Worm (Caenorhabditis elegans) whole organism, young adult: Measurements from ENCODE around the gene sshk-1.

Source experiments
- B0035.1 ChIP-seq: sonication (generic microtip); optimal IDR thresholded peaks from 2 replicates; lab custom pipeline; 2016; ENCODE audit warnings: missing genetic modification characterization, mild to moderate bottlenecking, missing compliant biosample characterization, missing genotype, missing genetic modification reagents
- D2030.7 ChIP-seq: fragments of 200-800 bp; sonication (Bioruptor generic); IDR thresholded peaks from 2 replicates; pipeline ENCODE4 v1.3.6; 2022; ENCODE audit warnings: missing genetic modification reagents, missing genetic modification characterization, missing compliant biosample characterization
- F10E7.11 ChIP-seq: sonication (generic microtip); optimal IDR thresholded peaks from 2 replicates; lab custom pipeline; 2017; ENCODE audit warnings: mild to moderate bottlenecking, missing genetic modification characterization, moderate library complexity, missing compliant biosample characterization
- F22D6.2 ChIP-seq: sonication (generic microtip); optimal IDR thresholded peaks from 2 replicates; lab custom pipeline; 2016; ENCODE audit warnings: mild to moderate bottlenecking, missing genetic modification characterization, missing compliant biosample characterization
- F37B4.10 ChIP-seq: fragments of 200-800 bp; sonication (Bioruptor generic); IDR thresholded peaks from 2 replicates; pipeline ENCODE4 v1.3.6; 2022; ENCODE audit warnings: missing genetic modification characterization, missing compliant biosample characterization
- F52B5.7 ChIP-seq: sonication (generic microtip); optimal IDR thresholded peaks from 2 replicates; lab custom pipeline; 2016; ENCODE audit warnings: mild to moderate bottlenecking, missing genetic modification characterization, missing compliant biosample characterization
- F55B11.4 ChIP-seq: sonication (generic microtip); optimal IDR thresholded peaks from 2 replicates; lab custom pipeline; 2016; ENCODE audit warnings: missing compliant biosample characterization, missing genetic modification characterization, borderline replicate concordance; ENCODE audit not compliant: insufficient read depth
- F57C9.4 ChIP-seq: sonication (generic microtip); optimal IDR thresholded peaks from 2 replicates; lab custom pipeline; 2017; ENCODE audit warnings: mild to moderate bottlenecking, missing genetic modification characterization, missing compliant biosample characterization
- K11D2.4 ChIP-seq: fragments of 200-800 bp; sonication (Bioruptor generic); IDR thresholded peaks from 2 replicates; pipeline ENCODE4 v1.3.6; 2022; ENCODE audit warnings: missing genetic modification reagents, missing genetic modification characterization, missing compliant biosample characterization
- K12H6.12 ChIP-seq: fragments of 200-800 bp; sonication (Bioruptor generic); optimal IDR thresholded peaks from 2 replicates; lab custom pipeline; 2018; ENCODE audit warnings: mild to moderate bottlenecking, missing genetic modification characterization, missing compliant biosample characterization
- Y53G8AR.9 ChIP-seq: fragments of 200-800 bp; sonication (Bioruptor generic); conservative IDR thresholded peaks from 2 replicates; pipeline ENCODE4 v1.3.6; 2022; ENCODE audit warnings: missing genetic modification reagents, missing genetic modification characterization, missing compliant biosample characterization
- Y56A3A.18 ChIP-seq: fragments of 200-800 bp; sonication (Bioruptor generic); IDR thresholded peaks from 2 replicates; pipeline ENCODE4 v1.3.6; 2022; ENCODE audit warnings: missing genetic modification reagents, missing genetic modification characterization, missing compliant biosample characterization
- ama-1 ChIP-seq, 3 experiments: fragments of 150-350 bp in 1 of 3; sonication (generic microtip) in 2 of 3; optimal IDR thresholded peaks; 2 replicates each; lab custom pipeline; 2014 to 2018; ENCODE audit warnings: missing biosample characterization in 2 of 3, missing genetic modification characterization in 2 of 3, missing genetic modification reagents in 2 of 3
- aptf-3 ChIP-seq: fragments of 200-800 bp; sonication (Bioruptor generic); IDR thresholded peaks from 2 replicates; pipeline ENCODE4 v1.3.6; 2022; ENCODE audit warnings: missing genetic modification characterization, missing compliant biosample characterization
- athp-1 ChIP-seq: sonication (generic microtip); optimal IDR thresholded peaks from 2 replicates; lab custom pipeline; 2017; ENCODE audit warnings: mild to moderate bottlenecking, missing genetic modification characterization, missing compliant biosample characterization
- cebp-2 ChIP-seq: fragments of 200-800 bp; sonication (Bioruptor generic); IDR thresholded peaks from 2 replicates; pipeline ENCODE4 v1.3.6; 2022; ENCODE audit warnings: missing genetic modification characterization, missing compliant biosample characterization
- ceh-58 ChIP-seq: fragments of 200-800 bp; sonication (Bioruptor generic); IDR thresholded peaks from 2 replicates; pipeline ENCODE4 v1.3.6; 2022; ENCODE audit warnings: missing genetic modification characterization, missing compliant biosample characterization
- ceh-91 ChIP-seq: fragments of 200-800 bp; sonication (Bioruptor generic); IDR thresholded peaks from 2 replicates; pipeline ENCODE4 v1.3.6; 2022; ENCODE audit warnings: missing genetic modification reagents, missing genetic modification characterization, missing compliant biosample characterization
- dpff-1 ChIP-seq: sonication (generic microtip); optimal IDR thresholded peaks from 2 replicates; lab custom pipeline; 2017; ENCODE audit warnings: mild to moderate bottlenecking, missing genetic modification characterization, missing compliant biosample characterization
- dpl-1 ChIP-seq: fragments of 150-350 bp; optimal IDR thresholded peaks from 2 replicates; lab custom pipeline; 2014; ENCODE audit warnings: missing biosample characterization, missing genetic modification reagents, missing genetic modification characterization
- efl-1 ChIP-seq: fragments of 150-350 bp; optimal IDR thresholded peaks from 2 replicates; lab custom pipeline; 2014; ENCODE audit warnings: missing biosample characterization, missing genetic modification reagents, missing genetic modification characterization
- ets-4 ChIP-seq: fragments of 200-800 bp; sonication (Bioruptor generic); optimal IDR thresholded peaks from 2 replicates; lab custom pipeline; 2018; ENCODE audit warnings: mild to moderate bottlenecking, missing genetic modification characterization, missing compliant biosample characterization
- him-1 ChIP-seq: sonication (generic microtip); optimal IDR thresholded peaks from 2 replicates; lab custom pipeline; 2016; ENCODE audit warnings: missing genotype, missing genetic modification reagents, missing genetic modification characterization, missing compliant biosample characterization
- hlh-12 ChIP-seq: sonication (generic microtip); optimal IDR thresholded peaks from 2 replicates; lab custom pipeline; 2016; ENCODE audit warnings: missing genetic modification characterization, missing compliant biosample characterization
- hsf-1 ChIP-seq: fragments of 200-800 bp; sonication (Bioruptor generic); IDR thresholded peaks from 2 replicates; pipeline ENCODE4 v1.3.6; 2022; ENCODE audit warnings: missing genetic modification reagents, missing genetic modification characterization, missing compliant biosample characterization
- lag-1 ChIP-seq: fragments of 200-800 bp; sonication (Bioruptor generic); IDR thresholded peaks from 2 replicates; pipeline ENCODE4 v1.3.6; 2022; ENCODE audit warnings: missing genetic modification reagents, missing genetic modification characterization, missing compliant biosample characterization
- let-526 ChIP-seq: fragments of 200-800 bp; sonication (Bioruptor generic); IDR thresholded peaks from 2 replicates; pipeline ENCODE4 v1.3.6; 2022; ENCODE audit warnings: missing genetic modification reagents, missing genetic modification characterization, missing compliant biosample characterization
- lin-26 ChIP-seq: fragments of 200-800 bp; sonication (Bioruptor generic); IDR thresholded peaks from 2 replicates; pipeline ENCODE4 v1.3.6; 2022; ENCODE audit warnings: missing genetic modification reagents, missing genetic modification characterization, missing compliant biosample characterization
- lin-35 ChIP-seq, 3 experiments: fragments of 150-350 bp in 2 of 3; sonication (generic microtip) in 1 of 3; optimal IDR thresholded peaks; 2 replicates each; lab custom pipeline; 2014 to 2018; ENCODE audit warnings: missing biosample characterization in 3 of 3, missing genetic modification characterization in 3 of 3, missing genetic modification reagents in 3 of 3
- lin-40 ChIP-seq: sonication (generic microtip); optimal IDR thresholded peaks from 2 replicates; lab custom pipeline; 2016; ENCODE audit warnings: missing genetic modification characterization, mild to moderate bottlenecking, missing compliant biosample characterization, missing genotype, missing genetic modification reagents
- lin-54 ChIP-seq: fragments of 200-800 bp; sonication (Bioruptor generic); optimal IDR thresholded peaks from 2 replicates; lab custom pipeline; 2018; ENCODE audit warnings: mild to moderate bottlenecking, missing genetic modification characterization, missing compliant biosample characterization
- lsy-27 ChIP-seq: sonication (generic microtip); optimal IDR thresholded peaks from 2 replicates; lab custom pipeline; 2017; ENCODE audit warnings: missing genetic modification characterization, mild to moderate bottlenecking, missing compliant biosample characterization, antibody characterized with exemption, missing genotype, borderline replicate concordance; ENCODE audit not compliant: insufficient read depth
- madf-10 ChIP-seq: sonication (generic microtip); optimal IDR thresholded peaks from 2 replicates; lab custom pipeline; 2016; ENCODE audit warnings: mild to moderate bottlenecking, missing genetic modification characterization, missing compliant biosample characterization
- madf-3 ChIP-seq: fragments of 200-800 bp; sonication (Bioruptor generic); IDR thresholded peaks from 2 replicates; pipeline ENCODE4 v1.3.6; 2022; ENCODE audit warnings: missing genetic modification reagents, missing genetic modification characterization, missing compliant biosample characterization
- madf-6 ChIP-seq: fragments of 200-800 bp; sonication (Bioruptor generic); IDR thresholded peaks from 2 replicates; pipeline ENCODE4 v1.3.6; 2022; ENCODE audit warnings: missing genetic modification reagents, missing genetic modification characterization, missing compliant biosample characterization
- madf-8 ChIP-seq: fragments of 200-800 bp; sonication (Bioruptor generic); conservative IDR thresholded peaks from 2 replicates; pipeline ENCODE4 v1.3.6; 2022; ENCODE audit warnings: missing genetic modification reagents, missing genetic modification characterization, missing compliant biosample characterization
- mcd-1 ChIP-seq: fragments of 200-800 bp; sonication (Bioruptor generic); IDR thresholded peaks from 2 replicates; pipeline ENCODE4 v1.3.6; 2022; ENCODE audit warnings: missing genetic modification reagents, missing genetic modification characterization, missing compliant biosample characterization
- nfya-1 ChIP-seq: sonication (generic microtip); optimal IDR thresholded peaks from 2 replicates; lab custom pipeline; 2017; ENCODE audit warnings: antibody characterized with exemption, missing compliant biosample characterization, missing genetic modification characterization, borderline replicate concordance; ENCODE audit not compliant: insufficient read depth
- nfya-2 ChIP-seq: fragments of 200-800 bp; sonication (Bioruptor generic); IDR thresholded peaks from 2 replicates; pipeline ENCODE4 v1.3.6; 2022; ENCODE audit warnings: missing genetic modification reagents, missing genetic modification characterization, missing compliant biosample characterization
- nhr-120 ChIP-seq: fragments of 200-800 bp; sonication (Bioruptor generic); IDR thresholded peaks from 2 replicates; pipeline ENCODE4 v1.3.6; 2022; ENCODE audit warnings: missing genetic modification characterization, missing compliant biosample characterization
- nhr-80 ChIP-seq: sonication (generic microtip); optimal IDR thresholded peaks from 2 replicates; lab custom pipeline; 2016; ENCODE audit warnings: missing genetic modification characterization, missing compliant biosample characterization
- sea-2 ChIP-seq: fragments of 200-800 bp; sonication (Bioruptor generic); IDR thresholded peaks from 2 replicates; pipeline ENCODE4 v1.3.6; 2022; ENCODE audit warnings: missing genetic modification characterization, missing compliant biosample characterization
- snpc-3.4 ChIP-seq: sonication (generic microtip); optimal IDR thresholded peaks from 2 replicates; lab custom pipeline; 2017; ENCODE audit warnings: missing genetic modification characterization, mild to moderate bottlenecking, missing compliant biosample characterization, antibody characterized with exemption, moderate library complexity, missing genotype, missing genetic modification reagents
- snpc-4 ChIP-seq, 5 experiments: fragments of 150-350 bp in 1 of 5; sonication (generic microtip) in 4 of 5; optimal IDR thresholded peaks; 2 replicates each; lab custom pipeline; 2014 to 2018; ENCODE audit warnings: missing genetic modification characterization in 5 of 5, missing biosample characterization in 3 of 5, antibody characterized with exemption in 2 of 5, mild to moderate bottlenecking in 2 of 5, missing compliant biosample characterization in 2 of 5, missing genotype in 2 of 5, moderate library complexity in 2 of 5, missing genetic modification reagents in 1 of 5
- tbx-9 ChIP-seq: sonication (generic microtip); optimal IDR thresholded peaks from 2 replicates; lab custom pipeline; 2016; ENCODE audit warnings: borderline replicate concordance, missing genetic modification characterization, inconsistent platforms, missing compliant biosample characterization
- zfh-2 ChIP-seq: fragments of 200-800 bp; sonication (Bioruptor generic); conservative IDR thresholded peaks from 2 replicates; pipeline ENCODE4 v1.3.6; 2022; ENCODE audit warnings: missing genetic modification reagents, missing genetic modification characterization, missing compliant biosample characterization
- ztf-22 ChIP-seq: fragments of 200-800 bp; sonication (Bioruptor generic); optimal IDR thresholded peaks from 2 replicates; lab custom pipeline; 2018; ENCODE audit warnings: mild to moderate bottlenecking, missing genetic modification characterization, moderate library complexity, missing compliant biosample characterization
- ztf-25 ChIP-seq: fragments of 200-800 bp; sonication (Bioruptor generic); IDR thresholded peaks from 2 replicates; pipeline ENCODE4 v1.3.6; 2022; ENCODE audit warnings: missing genetic modification reagents, missing genetic modification characterization, missing compliant biosample characterization

Gene sshk-1

DNA sequence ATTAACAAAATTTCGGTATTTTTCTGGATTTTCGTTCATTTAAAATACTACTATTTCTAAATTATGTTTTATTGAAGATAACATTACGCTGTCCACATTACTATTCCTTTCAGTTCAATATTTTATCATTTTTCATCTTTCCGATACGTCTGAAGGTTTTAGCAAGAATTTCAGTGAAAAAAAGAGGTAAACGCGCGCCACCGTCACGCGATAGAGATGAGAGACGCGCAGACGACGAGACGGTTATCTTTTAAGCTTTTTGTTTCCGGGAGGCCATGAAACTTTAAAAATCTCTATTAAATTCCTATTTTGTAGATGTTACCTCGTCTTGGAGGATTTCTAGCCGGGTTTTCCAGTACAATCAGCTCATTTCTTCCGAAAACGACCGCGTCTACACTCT, 21.8 kb downstream of the sshk-1 start, which contains the start of gene mrps-12:
Gene mrps-12, plus strand, starts transcription at position 316 of the 400 bp plus-strand sequence.
- no peak for TF ChIP-seq ets-4 (GFP tag; lab: Kevin White, UChicago)
- TF ChIP-seq F10E7.11 (tag; lab: Kevin White, UChicago), result no peak
- no peak for TF ChIP-seq tbx-9 (tag; lab: Kevin White, UChicago)
- TF ChIP-seq nfya-2 (GFP tag; lab: Robert Waterston, UW), result no peak
- no peak for TF ChIP-seq dpl-1 (GFP tag; lab: Kevin White, UChicago)
- no peak for TF ChIP-seq nhr-80 (tag; lab: Kevin White, UChicago)
- no peak for TF ChIP-seq ztf-22 (GFP tag; lab: Kevin White, UChicago)
- TF ChIP-seq madf-3, result no peak
- TF ChIP-seq cebp-2 (GFP tag; lab: Robert Waterston, UW), result no peak
- TF ChIP-seq F57C9.4 (tag; lab: Kevin White, UChicago), result no peak
- TF ChIP-seq let-526 (GFP tag; lab: Robert Waterston, UW), result no peak
- TF ChIP-seq aptf-3, result no peak
- TF ChIP-seq madf-10 (tag; lab: Kevin White, UChicago), result no peak
- TF ChIP-seq lin-35 (GFP tag; optimal IDR thresholded peaks at IDR 0.05; lab: Kevin White, UChicago), result no peak
- TF ChIP-seq Y53G8AR.9 (GFP tag; lab: Robert Waterston, UW), result no peak
- TF ChIP-seq hlh-12 (tag; lab: Kevin White, UChicago), result no peak
- TF ChIP-seq ceh-58 (GFP tag; lab: Robert Waterston, UW), result no peak
- TF ChIP-seq F22D6.2 (tag; lab: Kevin White, UChicago), result no peak
- no peak for TF ChIP-seq B0035.1 (tag; lab: Kevin White, UChicago)
- TF ChIP-seq mcd-1 (GFP tag; lab: Robert Waterston, UW), result peak; percentile 51
- no peak for TF ChIP-seq K11D2.4 (GFP tag; lab: Robert Waterston, UW)
- TF ChIP-seq snpc-3.4 (tag; lab: Kevin White, UChicago), result peak; percentile 23
- no peak for TF ChIP-seq efl-1 (GFP tag; lab: Kevin White, UChicago)
- 0 out of 2 replicates have a peak, but pooled peaks have one; percentile 15 for TF ChIP-seq D2030.7 (GFP tag; lab: Robert Waterston, UW)
- TF ChIP-seq K12H6.12, result no peak
- TF ChIP-seq madf-8 (GFP tag; lab: Robert Waterston, UW), result no peak
- TF ChIP-seq lag-1 (GFP tag; lab: Robert Waterston, UW), result no peak
- TF ChIP-seq sea-2, result peak; percentile 20; the same call in 1 of the 2 replicates
- TF ChIP-seq ama-1 (optimal IDR thresholded peaks at IDR 0.05; lab: Kevin White, UChicago), result no peak
- TF ChIP-seq ama-1 (GFP tag; optimal IDR thresholded peaks at IDR 0.05; lab: Kevin White, UChicago), result no peak
- TF ChIP-seq lin-26 (GFP tag; lab: Robert Waterston, UW), result no peak
- no peak for TF ChIP-seq F55B11.4 (tag; lab: Kevin White, UChicago)
- TF ChIP-seq nhr-120, result no peak
- TF ChIP-seq ceh-91 (GFP tag; lab: Robert Waterston, UW), result no peak
- TF ChIP-seq dpff-1 (tag; lab: Kevin White, UChicago), result peak; percentile 20
- TF ChIP-seq zfh-2 (GFP tag; lab: Robert Waterston, UW), result no peak
- no peak for TF ChIP-seq him-1
- no peak for TF ChIP-seq Y56A3A.18 (GFP tag; lab: Robert Waterston, UW)
- TF ChIP-seq lin-54 (GFP tag; lab: Kevin White, UChicago), result no peak
- no peak for TF ChIP-seq nfya-1 (tag; lab: Kevin White, UChicago)
- TF ChIP-seq F52B5.7, result no peak
- TF ChIP-seq lin-40, result no peak
- no peak for TF ChIP-seq hsf-1 (GFP tag; lab: Robert Waterston, UW)
- TF ChIP-seq ztf-25, result 0 out of 2 replicates have a peak, but pooled peaks have one; percentile 19
- no peak for TF ChIP-seq athp-1
- no peak for TF ChIP-seq F37B4.10
- peak; percentile 31; the same call in 1 of the 2 replicates for TF ChIP-seq madf-6
- TF ChIP-seq snpc-4 (GFP tag; optimal IDR thresholded peaks at IDR 0.05; lab: Kevin White, UChicago), result no peak
- TF ChIP-seq snpc-4 (tag; optimal IDR thresholded peaks at IDR 0.05; lab: Kevin White, UChicago), result no peak
- TF ChIP-seq lsy-27 (tag; lab: Kevin White, UChicago), result no peak
